Fruit fly (Drosophila melanogaster): ENCODE measurements around the gene CG32188.
A peak's percentile ranks its signal among the peaks of the same experiment; 100 is the strongest.
"Not testable (repeated sequence)": the region's sequence is repeated elsewhere in the genome, so short reads cannot be mapped to it uniquely, and the experiment has no call there.

CG32188 gene

dm6 chr3L:17833525-17833924 is at the start of gene CG32188:
CG32188 (minus strand) TSS chr3L:17833625.
- TF ChIP-seq Ets96B (tag; optimal IDR thresholded peaks at IDR 0.05): no peak
- TF ChIP-seq eg (GFP tag; IDR thresholded peaks at IDR 0.05): no peak
- no peak for TF ChIP-seq Hr38 (GFP tag; optimal IDR thresholded peaks at IDR 0.05)
- no peak for TF ChIP-seq CG6792 (GFP tag; optimal IDR thresholded peaks at IDR 0.05)
- no peak for TF ChIP-seq fd59A (GFP tag; optimal IDR thresholded peaks at IDR 0.05)
- no peak for TF ChIP-seq CG6276 (GFP tag; optimal IDR thresholded peaks at IDR 0.05)
- TF ChIP-seq esn (GFP tag; optimal IDR thresholded peaks at IDR 0.05): no peak
- TF ChIP-seq Sox102F (GFP tag; optimal IDR thresholded peaks at IDR 0.05): no peak
- no peak for TF ChIP-seq Lpt (GFP tag; optimal IDR thresholded peaks at IDR 0.05)
- TF ChIP-seq Gug (GFP tag; IDR thresholded peaks at IDR 0.05): no peak
- no peak for TF ChIP-seq CG16779 (tag; optimal IDR thresholded peaks at IDR 0.05)
- no peak for TF ChIP-seq OdsH (GFP tag; optimal IDR thresholded peaks at IDR 0.05)
- TF ChIP-seq net (GFP tag; optimal IDR thresholded peaks at IDR 0.05): no peak
- TF ChIP-seq fd85E (GFP tag; optimal IDR thresholded peaks at IDR 0.05): no peak
- no peak for TF ChIP-seq Smox (GFP tag; optimal IDR thresholded peaks at IDR 0.05)
- no peak for TF ChIP-seq CG3919 (GFP tag; optimal IDR thresholded peaks at IDR 0.05)
- no peak for TF ChIP-seq achi (GFP tag; optimal IDR thresholded peaks at IDR 0.05)

- TF ChIP-seq dsx (GFP tag; optimal IDR thresholded peaks at IDR 0.05; ENCODE audit: poor library complexity, severe bottlenecking) (peak; percentile 88), vri (GFP tag; optimal IDR thresholded peaks at IDR 0.05) (peak; percentile 43), CG10631 (GFP tag; optimal IDR thresholded peaks at IDR 0.05) (no peak), acj6 (GFP tag; optimal IDR thresholded peaks at IDR 0.05) (no peak), Lpt (GFP tag; optimal IDR thresholded peaks at IDR 0.05) (peak; percentile 3), Sox15 (GFP tag; optimal IDR thresholded peaks at IDR 0.05) (no peak), Eip93F (GFP tag; optimal IDR thresholded peaks at IDR 0.05) (peak; percentile 60), CG6808 (GFP tag; optimal IDR thresholded peaks at IDR 0.05) (no peak), CG1621 (tag; optimal IDR thresholded peaks at IDR 0.05) (peak; percentile 85), CG8119 (GFP tag; IDR thresholded peaks at IDR 0.05) (no peak), fkh (GFP tag; optimal IDR thresholded peaks at IDR 0.05) (peak; percentile 20), CG11762 (GFP tag; optimal IDR thresholded peaks at IDR 0.05; ENCODE audit: insufficient read depth) (no peak), CG11902 (GFP tag; optimal IDR thresholded peaks at IDR 0.05) (no peak)
Measured at dm6 chr3L:17878781-17879360, 45.4 kb upstream of the CG32188 start, which contains the start of gene CG7408. CG7408 (plus strand) TSS chr3L:17879096.

dm6 chr3L:17858174-17858573 is 24.7 kb upstream of the CG32188 start, which contains the start of gene CG34002:
CG34002 (plus strand) TSS chr3L:17858474.
- not testable (repeated sequence) for TF ChIP-seq vri, topi, Sox15 (GFP tag; optimal IDR thresholded peaks at IDR 0.05)

dm6 chr3L:17856655-17857479 is 23.4 kb upstream of the CG32188 start, which contains the start of gene CG5535:
CG5535 (minus strand) TSS chr3L:17856794.
- TF ChIP-seq CG11294 (GFP tag; IDR thresholded peaks at IDR 0.05) (peak; percentile 26; the same call in 1 of the 2 replicates), CG1621 (tag; optimal IDR thresholded peaks at IDR 0.05) (no peak), Sox15 (GFP tag; optimal IDR thresholded peaks at IDR 0.05) (peak; percentile 32), CG4318 (GFP tag; optimal IDR thresholded peaks at IDR 0.05) (peak; percentile 88), CG16779 (tag; optimal IDR thresholded peaks at IDR 0.05) (peak; percentile 74), Blimp-1 (GFP tag; optimal IDR thresholded peaks at IDR 0.05) (no peak), cyc (GFP tag; optimal IDR thresholded peaks at IDR 0.05) (peak; percentile 2), net (GFP tag; optimal IDR thresholded peaks at IDR 0.05) (peak; percentile 79), achi (GFP tag; optimal IDR thresholded peaks at IDR 0.05) (peak; percentile 78), topi (GFP tag; optimal IDR thresholded peaks at IDR 0.05) (peak; percentile 32), Eip93F (GFP tag; optimal IDR thresholded peaks at IDR 0.05) (no peak), Ets96B (tag; optimal IDR thresholded peaks at IDR 0.05) (peak; percentile 73), Sox102F (GFP tag; optimal IDR thresholded peaks at IDR 0.05) (no peak), CG31627 (GFP tag; optimal IDR thresholded peaks at IDR 0.05) (peak; percentile 37), Ets21C (GFP tag; optimal IDR thresholded peaks at IDR 0.05) (no peak), CG6792 (GFP tag; optimal IDR thresholded peaks at IDR 0.05) (peak; percentile 66), Hr4 (GFP tag; optimal IDR thresholded peaks at IDR 0.05) (peak; percentile 73), dsx (GFP tag; optimal IDR thresholded peaks at IDR 0.05; ENCODE audit: poor library complexity, severe bottlenecking) (peak; percentile 50), Met (GFP tag; optimal IDR thresholded peaks at IDR 0.05) (no peak), CG8632 (GFP tag; optimal IDR thresholded peaks at IDR 0.05) (peak; percentile 57), fd85E (GFP tag; optimal IDR thresholded peaks at IDR 0.05) (no peak), salr (GFP tag; optimal IDR thresholded peaks at IDR 0.05) (peak in 1 of 2 experiments; percentile 98), fkh (GFP tag; optimal IDR thresholded peaks at IDR 0.05) (peak; percentile 68), lz (GFP tag; optimal IDR thresholded peaks at IDR 0.05) (peak; percentile 29)
